Worm (Caenorhabditis elegans): Measurements from ENCODE around the gene sri-77.

DNA sequence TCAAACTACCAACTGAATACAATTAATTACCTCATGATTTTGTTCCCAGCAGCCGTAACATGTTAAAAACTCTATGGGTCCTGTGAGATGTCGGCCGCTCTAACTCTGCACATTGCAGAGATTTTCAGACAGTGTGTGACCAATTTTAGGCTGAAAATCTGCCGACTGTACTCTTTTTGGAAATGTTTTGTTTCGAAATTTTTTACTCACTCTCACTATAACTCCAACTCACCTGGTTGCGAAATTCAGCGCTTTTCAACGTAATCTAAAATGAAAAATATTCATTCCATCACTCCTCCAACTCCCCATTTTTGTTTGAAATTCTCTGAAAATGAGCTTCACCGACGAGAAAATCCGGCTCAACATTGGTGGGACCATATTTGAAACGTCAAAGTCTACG lies 44.3 kb upstream of the sri-77 start, which contains the start of the genes F22E5.13 and F22E5.6:
- no peak for TF ChIP-seq ama-1 (optimal IDR thresholded peaks at IDR 0.05)
- TF ChIP-seq elt-3 (tag; optimal IDR thresholded peaks at IDR 0.05): no peak
- no peak for TF ChIP-seq ceh-82 (tag; optimal IDR thresholded peaks at IDR 0.05)
- TF ChIP-seq ZK546.5 (tag; optimal IDR thresholded peaks at IDR 0.05): no peak
- no peak for TF ChIP-seq zag-1 (tag; optimal IDR thresholded peaks at IDR 0.05)
- TF ChIP-seq nhr-237 (tag; optimal IDR thresholded peaks at IDR 0.05): no peak
- TF ChIP-seq nhr-77 (tag; optimal IDR thresholded peaks at IDR 0.05): no peak
